Worm (Caenorhabditis elegans) whole organism, L2 larva: ENCODE data around the gene C01G10.1.

Experiments used
- F13H6.1 ChIP-seq: sonication (generic microtip); optimal IDR thresholded peaks from 2 replicates; lab custom pipeline; 2016; ENCODE audit warnings: missing genetic modification characterization, missing compliant biosample characterization
- R02D3.7 ChIP-seq: fragments of 150-350 bp; optimal IDR thresholded peaks from 2 replicates; lab custom pipeline; 2014; ENCODE audit warnings: missing biosample characterization, missing genetic modification characterization
- ceh-16 ChIP-seq: fragments of 150-350 bp; optimal IDR thresholded peaks from 2 replicates; lab custom pipeline; 2014; ENCODE audit warnings: missing biosample characterization, missing genetic modification characterization
- lin-11 ChIP-seq: fragments of 150-350 bp; sonication (generic microtip); optimal IDR thresholded peaks from 2 replicates; lab custom pipeline; 2014; ENCODE audit warnings: missing biosample characterization, missing genetic modification characterization, inconsistent platforms, mixed read lengths
- lin-13 ChIP-seq: fragments of 150-350 bp; optimal IDR thresholded peaks from 2 replicates; lab custom pipeline; 2014; ENCODE audit warnings: missing biosample characterization, missing genetic modification reagents, missing genetic modification characterization
- lin-39 ChIP-seq: fragments of 150-350 bp; optimal IDR thresholded peaks from 2 replicates; lab custom pipeline; 2014; ENCODE audit warnings: missing biosample characterization, missing genetic modification reagents, missing genetic modification characterization
- nhr-11 ChIP-seq: fragments of 150-350 bp; optimal IDR thresholded peaks from 2 replicates; lab custom pipeline; 2014; ENCODE audit warnings: missing biosample characterization, missing genetic modification characterization
- nhr-25 ChIP-seq: fragments of 150-350 bp; sonication (generic microtip); optimal IDR thresholded peaks from 3 replicates; lab custom pipeline; 2014; ENCODE audit warnings: missing biosample characterization, missing genetic modification characterization
- peb-1 ChIP-seq: fragments of 150-350 bp; optimal IDR thresholded peaks from 2 replicates; lab custom pipeline; 2014; ENCODE audit warnings: missing biosample characterization, missing genetic modification characterization
- unc-62 ChIP-seq: fragments of 150-350 bp; optimal IDR thresholded peaks from 2 replicates; lab custom pipeline; 2014; ENCODE audit warnings: missing biosample characterization, missing genetic modification reagents, missing genetic modification characterization
- ztf-4 ChIP-seq: fragments of 150-350 bp; optimal IDR thresholded peaks from 2 replicates; lab custom pipeline; 2014; ENCODE audit warnings: missing biosample characterization, missing genetic modification characterization

- TF ChIP-seq peb-1 (tag; lab: Kevin White, UChicago) (no peak), nhr-11 (tag; lab: Kevin White, UChicago) (no peak), F13H6.1 (tag; lab: Kevin White, UChicago) (no peak), R02D3.7 (no peak), lin-39 (no peak), nhr-25 (tag; lab: Kevin White, UChicago) (no peak), ztf-4 (no peak), lin-11 (tag; lab: Kevin White, UChicago) (no peak), lin-13 (GFP tag; lab: Kevin White, UChicago) (no peak), ceh-16 (tag; lab: Kevin White, UChicago) (no peak), unc-62 (GFP tag; lab: Kevin White, UChicago) (no peak)
Observed at ce11 chrV:15153277-15153676, 53.7 kb downstream of the C01G10.1 start, which contains the start of gene srh-55.
